Fruit fly (Drosophila melanogaster) whole organism, prepupa: ENCODE measurements around the gene Rap1.
A peak's percentile ranks its signal among the peaks of the same experiment; 100 is the strongest.

Experiments used
- Blimp-1 ChIP-seq: fragments of 200-800 bp; sonication (Bioruptor generic); optimal IDR thresholded peaks from 3 replicates; lab custom pipeline; 2017; ENCODE audit warnings: missing biosample characterization, missing genetic modification characterization, mild to moderate bottlenecking, moderate library complexity, missing genetic modification reagents
- CG10631 ChIP-seq: fragments of 200-800 bp; sonication (Bioruptor generic); optimal IDR thresholded peaks from 2 replicates; lab custom pipeline; 2016; ENCODE audit warnings: missing biosample characterization, missing genetic modification characterization
- CG10669 ChIP-seq: fragments of 200-800 bp; sonication (Bioruptor generic); optimal IDR thresholded peaks from 3 replicates; lab custom pipeline; 2018; ENCODE audit warnings: missing biosample characterization, mild to moderate bottlenecking, missing genetic modification characterization, moderate library complexity
- CG11294 ChIP-seq: fragments of 200-800 bp; sonication (Bioruptor generic); IDR thresholded peaks from 2 replicates; pipeline ENCODE4 v1.3.6; 2022; ENCODE audit warnings: missing biosample characterization, missing genetic modification characterization
- CG11762 ChIP-seq: fragments of 200-800 bp; sonication (Bioruptor generic); optimal IDR thresholded peaks from 3 replicates; lab custom pipeline; 2016; ENCODE audit warnings: missing biosample characterization, missing genetic modification characterization; ENCODE audit not compliant: insufficient read depth
- CG15336 ChIP-seq: fragments of 200-800 bp; sonication (Bioruptor generic); IDR thresholded peaks from 2 replicates; pipeline ENCODE4 v1.3.6; 2022; ENCODE audit warnings: missing biosample characterization, missing genetic modification characterization
- CG1621 ChIP-seq: fragments of 200-800 bp; sonication (Bioruptor generic); optimal IDR thresholded peaks from 3 replicates; lab custom pipeline; 2018; ENCODE audit warnings: missing biosample characterization, mild to moderate bottlenecking, missing genetic modification characterization
- CG3032 ChIP-seq: fragments of 200-800 bp; optimal IDR thresholded peaks from 2 replicates; lab custom pipeline; 2019; ENCODE audit warnings: missing biosample characterization, mild to moderate bottlenecking, missing genetic modification characterization, moderate library complexity
- CG31627 ChIP-seq: fragments of 200-800 bp; sonication (Bioruptor generic); optimal IDR thresholded peaks from 3 replicates; lab custom pipeline; 2016; ENCODE audit warnings: missing biosample characterization, missing genetic modification characterization
- CG32006 ChIP-seq: fragments of 200-800 bp; sonication (Bioruptor generic); optimal IDR thresholded peaks from 3 replicates; lab custom pipeline; 2017; ENCODE audit warnings: missing biosample characterization, mild to moderate bottlenecking, missing genetic modification characterization
- CG34406 ChIP-seq: fragments of 200-800 bp; sonication (Bioruptor generic); optimal IDR thresholded peaks from 3 replicates; lab custom pipeline; 2016; ENCODE audit warnings: missing biosample characterization, missing genetic modification characterization
- CG4318 ChIP-seq: fragments of 200-800 bp; sonication (Bioruptor generic); optimal IDR thresholded peaks from 3 replicates; lab custom pipeline; 2017; ENCODE audit warnings: missing biosample characterization, mild to moderate bottlenecking, missing genetic modification characterization
- CG6163 ChIP-seq: fragments of 200-800 bp; sonication (Bioruptor generic); IDR thresholded peaks from 3 replicates; pipeline ENCODE4 v1.3.6; 2022; ENCODE audit warnings: missing biosample characterization, missing genetic modification characterization
- CG6276 ChIP-seq: fragments of 200-800 bp; sonication (Bioruptor generic); optimal IDR thresholded peaks from 2 replicates; lab custom pipeline; 2017; ENCODE audit warnings: missing biosample characterization, mild to moderate bottlenecking, missing genetic modification characterization
- CG6792 ChIP-seq: fragments of 200-800 bp; sonication (Bioruptor generic); optimal IDR thresholded peaks from 3 replicates; lab custom pipeline; 2016; ENCODE audit warnings: missing biosample characterization, missing genetic modification characterization
- CG6808 ChIP-seq: fragments of 200-800 bp; sonication (Bioruptor generic); optimal IDR thresholded peaks from 3 replicates; lab custom pipeline; 2017; ENCODE audit warnings: missing biosample characterization, missing genetic modification characterization, mild to moderate bottlenecking, moderate library complexity, missing genetic modification reagents
- CG6854 ChIP-seq: fragments of 200-800 bp; sonication (Bioruptor generic); optimal IDR thresholded peaks from 2 replicates; lab custom pipeline; 2017; ENCODE audit warnings: missing biosample characterization, mild to moderate bottlenecking, missing genetic modification characterization
- CG7368 ChIP-seq: fragments of 200-800 bp; sonication (Bioruptor generic); optimal IDR thresholded peaks from 3 replicates; lab custom pipeline; 2016; ENCODE audit warnings: missing biosample characterization, missing genetic modification characterization
- CG8119 ChIP-seq: fragments of 200-800 bp; sonication (Bioruptor generic); IDR thresholded peaks from 3 replicates; pipeline ENCODE4 v1.3.6; 2022; ENCODE audit warnings: missing biosample characterization, missing genetic modification characterization
- CG8319 ChIP-seq: fragments of 200-800 bp; sonication (Bioruptor generic); optimal IDR thresholded peaks from 3 replicates; lab custom pipeline; 2016; ENCODE audit warnings: missing biosample characterization, missing genetic modification characterization
- CG8632 ChIP-seq: fragments of 200-800 bp; sonication (Bioruptor generic); optimal IDR thresholded peaks from 3 replicates; lab custom pipeline; 2016; ENCODE audit warnings: missing biosample characterization, missing genetic modification characterization
- CG9139 ChIP-seq: fragments of 200-800 bp; sonication (Bioruptor generic); optimal IDR thresholded peaks from 3 replicates; lab custom pipeline; 2017; ENCODE audit warnings: missing biosample characterization, mild to moderate bottlenecking, missing genetic modification characterization
- Eip78C ChIP-seq: fragments of 200-800 bp; sonication (Bioruptor generic); peaks from one replicate; lab custom pipeline; 2016; ENCODE audit warnings: missing biosample characterization, missing genetic modification characterization
- Eip93F ChIP-seq: fragments of 200-800 bp; sonication (Bioruptor generic); optimal IDR thresholded peaks from 2 replicates; lab custom pipeline; 2016; ENCODE audit warnings: missing biosample characterization, mild to moderate bottlenecking, missing genetic modification characterization
- Ets21C ChIP-seq: fragments of 200-800 bp; sonication (Bioruptor generic); optimal IDR thresholded peaks from 3 replicates; lab custom pipeline; 2016; ENCODE audit warnings: missing biosample characterization, missing genetic modification characterization
- Ets96B ChIP-seq: fragments of 200-800 bp; optimal IDR thresholded peaks from 2 replicates; lab custom pipeline; 2019; ENCODE audit warnings: missing biosample characterization, mild to moderate bottlenecking, missing genetic modification characterization, moderate library complexity
- Gug ChIP-seq: fragments of 200-800 bp; sonication (Bioruptor generic); IDR thresholded peaks from 2 replicates; pipeline ENCODE4 v1.3.6; 2022; ENCODE audit warnings: missing biosample characterization, missing genetic modification characterization
- Hr38 ChIP-seq: sonication (Bioruptor generic); optimal IDR thresholded peaks from 2 replicates; lab custom pipeline; 2016; ENCODE audit warnings: missing biosample characterization, missing genetic modification characterization
- Hr39 ChIP-seq: fragments of 200-800 bp; sonication (Bioruptor generic); optimal IDR thresholded peaks from 2 replicates; lab custom pipeline; 2016; ENCODE audit warnings: missing biosample characterization, missing genetic modification characterization
- Hr4 ChIP-seq: fragments of 200-800 bp; sonication (Bioruptor generic); optimal IDR thresholded peaks from 3 replicates; lab custom pipeline; 2016; ENCODE audit warnings: missing biosample characterization, missing genetic modification characterization
- Lpt ChIP-seq: fragments of 200-800 bp; sonication (Bioruptor generic); optimal IDR thresholded peaks from 3 replicates; lab custom pipeline; 2016; ENCODE audit warnings: missing biosample characterization, missing genetic modification characterization
- Met ChIP-seq: fragments of 200-800 bp; sonication (Bioruptor generic); optimal IDR thresholded peaks from 3 replicates; lab custom pipeline; 2016; ENCODE audit warnings: missing biosample characterization, missing genetic modification characterization
- OdsH ChIP-seq: fragments of 200-800 bp; sonication (Bioruptor generic); optimal IDR thresholded peaks from 3 replicates; lab custom pipeline; 2016; ENCODE audit warnings: missing biosample characterization, missing genetic modification characterization
- Sox102F ChIP-seq: fragments of 200-800 bp; sonication (Bioruptor generic); optimal IDR thresholded peaks from 2 replicates; lab custom pipeline; 2016; ENCODE audit warnings: missing biosample characterization, mild to moderate bottlenecking, missing genetic modification characterization
- Sox14 ChIP-seq: fragments of 200-800 bp; sonication (Bioruptor generic); optimal IDR thresholded peaks from 3 replicates; lab custom pipeline; 2016; ENCODE audit warnings: missing biosample characterization, missing genetic modification characterization
- Sox15 ChIP-seq: fragments of 200-800 bp; sonication (Bioruptor generic); optimal IDR thresholded peaks from 3 replicates; lab custom pipeline; 2016; ENCODE audit warnings: missing biosample characterization, missing genetic modification characterization
- achi ChIP-seq: fragments of 200-800 bp; sonication (Bioruptor generic); optimal IDR thresholded peaks from 3 replicates; lab custom pipeline; 2016; ENCODE audit warnings: missing biosample characterization, missing genetic modification characterization
- acj6 ChIP-seq: fragments of 200-800 bp; sonication (Bioruptor generic); optimal IDR thresholded peaks from 3 replicates; lab custom pipeline; 2016; ENCODE audit warnings: missing biosample characterization, missing genetic modification characterization
- cyc ChIP-seq: fragments of 200-800 bp; sonication (Bioruptor generic); optimal IDR thresholded peaks from 3 replicates; lab custom pipeline; 2016; ENCODE audit warnings: missing biosample characterization, missing genetic modification characterization
- dsx ChIP-seq: fragments of 200-800 bp; optimal IDR thresholded peaks from 3 replicates; lab custom pipeline; 2019; ENCODE audit warnings: missing biosample characterization, mild to moderate bottlenecking, missing genetic modification characterization, moderate library complexity; ENCODE audit not compliant: poor library complexity, severe bottlenecking
- eg ChIP-seq: fragments of 200-800 bp; sonication (Bioruptor generic); IDR thresholded peaks from 3 replicates; pipeline ENCODE4 v1.3.6; 2022; ENCODE audit warnings: missing biosample characterization, missing genetic modification characterization
- esn ChIP-seq: fragments of 200-800 bp; sonication (Bioruptor generic); optimal IDR thresholded peaks from 2 replicates; lab custom pipeline; 2016; ENCODE audit warnings: missing biosample characterization, mild to moderate bottlenecking, missing genetic modification characterization, moderate library complexity
- fd59A ChIP-seq: fragments of 200-800 bp; sonication (Bioruptor generic); optimal IDR thresholded peaks from 2 replicates; lab custom pipeline; 2017; ENCODE audit warnings: missing biosample characterization, mild to moderate bottlenecking, missing genetic modification characterization, missing genetic modification reagents
- lz ChIP-seq: fragments of 200-800 bp; sonication (Bioruptor generic); optimal IDR thresholded peaks from 3 replicates; lab custom pipeline; 2016; ENCODE audit warnings: missing biosample characterization, missing genetic modification characterization
- spab ChIP-seq: fragments of 200-800 bp; sonication (Bioruptor generic); optimal IDR thresholded peaks from 2 replicates; lab custom pipeline; 2017; ENCODE audit warnings: missing biosample characterization, mild to moderate bottlenecking, missing genetic modification characterization, missing genetic modification reagents
- svp ChIP-seq: fragments of 200-800 bp; sonication (Bioruptor generic); peaks from one replicate; lab custom pipeline; 2016; ENCODE audit warnings: missing biosample characterization, missing genetic modification characterization
- topi ChIP-seq: fragments of 200-800 bp; sonication (Bioruptor generic); optimal IDR thresholded peaks from 3 replicates; lab custom pipeline; 2016; ENCODE audit warnings: missing biosample characterization, missing genetic modification characterization

Gene Rap1

DNA sequence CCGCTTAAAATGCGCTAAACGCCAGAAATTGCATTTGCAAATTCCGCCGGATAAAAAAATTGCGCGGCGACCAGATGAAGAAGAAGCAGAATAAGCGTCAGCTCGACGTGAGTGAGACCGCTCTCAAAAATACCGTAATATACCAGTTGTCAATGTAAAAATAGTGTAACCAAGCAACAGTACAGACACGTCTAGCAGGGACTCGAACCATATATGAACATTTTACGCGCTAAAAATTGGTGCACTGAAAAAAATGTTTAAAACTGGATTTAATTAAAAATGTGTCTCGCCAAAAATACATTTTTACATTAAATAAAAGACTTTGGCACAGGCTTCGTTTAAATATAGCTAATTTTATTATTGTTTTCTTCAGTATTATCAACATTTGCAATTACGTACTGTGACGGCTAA lies 14.2 kb upstream of the Rap1 start, which contains the start of gene dre4 (continued):
- peak; percentile 50 for TF ChIP-seq CG8632 (GFP tag; lab: Kevin White, UChicago)
- no peak for TF ChIP-seq acj6 (GFP tag; lab: Kevin White, UChicago)
- peak; percentile 69 for TF ChIP-seq esn (GFP tag; lab: Kevin White, UChicago)
- TF ChIP-seq CG10669 (GFP tag; lab: Kevin White, UChicago), result no peak
- no peak for TF ChIP-seq CG9139
- TF ChIP-seq Hr38 (GFP tag; lab: Kevin White, UChicago), result no peak
- TF ChIP-seq Lpt, result peak; percentile 31
- peak; percentile 59 for TF ChIP-seq lz (GFP tag; lab: Kevin White, UChicago)
- TF ChIP-seq, all 60 proteins: peak for 37

DNA sequence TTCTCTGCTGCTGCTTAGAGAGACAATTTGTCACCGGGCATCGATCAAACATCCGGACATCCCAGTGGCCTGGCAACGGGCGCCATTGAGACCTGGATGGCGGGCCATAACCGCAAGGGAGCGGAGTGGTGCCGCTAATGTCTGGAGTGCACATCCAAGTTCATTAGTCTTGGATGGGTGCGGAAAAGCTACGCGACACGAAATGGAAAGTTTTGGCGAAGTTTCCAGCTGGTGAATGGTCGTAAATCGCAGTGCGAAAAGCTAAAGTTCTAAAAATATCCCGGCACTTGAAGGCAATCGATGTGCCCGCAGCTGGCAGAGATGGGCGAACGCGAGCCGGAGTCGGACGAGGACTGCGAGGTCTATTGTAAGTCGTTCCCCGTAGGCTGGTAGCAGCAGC lies 7.7 kb upstream of the Rap1 start, which contains the start of gene CG13924:
TSS of gene CG13924 (plus strand) at position 301 of the 400 bp plus-strand sequence.
- no peak for TF ChIP-seq CG34406 (GFP tag; lab: Kevin White, UChicago)

DNA sequence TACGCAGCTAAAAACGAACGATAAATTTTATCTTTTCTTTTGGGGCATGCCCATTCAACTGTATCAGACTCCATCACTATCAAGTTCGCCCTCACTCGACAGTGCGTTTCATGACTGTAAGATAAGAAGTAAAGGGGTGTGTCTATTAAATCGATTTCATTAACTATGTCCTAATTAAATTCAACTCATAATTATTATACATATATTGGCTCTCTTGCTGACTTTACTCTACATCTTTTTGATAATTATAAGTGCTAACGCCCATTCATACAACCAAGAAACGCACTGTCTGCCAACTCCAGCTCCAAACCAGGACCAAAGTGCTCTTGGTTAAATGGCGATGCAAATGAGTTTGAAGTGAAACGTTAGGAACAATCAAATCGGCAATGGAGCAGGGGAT lies 6.8 kb upstream of the Rap1 start:
- peak; percentile 67 for TF ChIP-seq CG6163 (GFP tag; lab: Robert Waterston, UW)
- TF ChIP-seq CG10669 (GFP tag; lab: Kevin White, UChicago), result no peak
- TF ChIP-seq Sox15 (GFP tag; lab: Kevin White, UChicago), result no peak
- TF ChIP-seq CG9139, result no peak
- no peak for TF ChIP-seq Hr39
- TF ChIP-seq spab, result no peak
- TF ChIP-seq CG11762 (GFP tag; lab: Kevin White, UChicago), result no peak
- no peak for TF ChIP-seq Blimp-1
- peak; percentile 11 for TF ChIP-seq lz (GFP tag; lab: Kevin White, UChicago)
- TF ChIP-seq dsx, result peak; percentile 0
- TF ChIP-seq CG3032 (tag; lab: Kevin White, UChicago), result peak; percentile 23
- TF ChIP-seq CG8319 (GFP tag; lab: Kevin White, UChicago), result peak; percentile 21
- no peak for TF ChIP-seq CG32006
- TF ChIP-seq Ets96B (tag; lab: Kevin White, UChicago), result no peak
- TF ChIP-seq CG4318 (GFP tag; lab: Kevin White, UChicago), result no peak
- TF ChIP-seq Sox14 (GFP tag; lab: Kevin White, UChicago), result no peak
- TF ChIP-seq Met (GFP tag; lab: Kevin White, UChicago), result no peak
- TF ChIP-seq cyc, result no peak
- peak; percentile 37 for TF ChIP-seq esn (GFP tag; lab: Kevin White, UChicago)
- peak; percentile 32 for TF ChIP-seq topi (GFP tag; lab: Kevin White, UChicago)
- TF ChIP-seq Eip93F, result no peak
- TF ChIP-seq CG7368, result no peak
- peak; percentile 32 for TF ChIP-seq CG8632 (GFP tag; lab: Kevin White, UChicago)
- TF ChIP-seq Gug (GFP tag; lab: Robert Waterston, UW), result peak; percentile 68
- TF ChIP-seq CG6792 (GFP tag; lab: Kevin White, UChicago), result peak; percentile 6
- peak; percentile 36; the same call in 1 of the 2 replicates for TF ChIP-seq CG15336 (GFP tag; lab: Robert Waterston, UW)
- peak; percentile 64; the same call in 2 of the 3 replicates for TF ChIP-seq eg (GFP tag; lab: Robert Waterston, UW)
- no peak for TF ChIP-seq OdsH (GFP tag; lab: Kevin White, UChicago)
- no peak for TF ChIP-seq CG6808 (GFP tag; lab: Kevin White, UChicago)
- no peak for TF ChIP-seq CG34406 (GFP tag; lab: Kevin White, UChicago)
- no peak for TF ChIP-seq Ets21C (GFP tag; lab: Kevin White, UChicago)
- TF ChIP-seq Eip78C (GFP tag; lab: Kevin White, UChicago), result peak; percentile 65
- TF ChIP-seq CG11294 (GFP tag; lab: Robert Waterston, UW), result peak; percentile 9; the same call in 1 of the 2 replicates
- peak; percentile 9 for TF ChIP-seq CG31627 (GFP tag; lab: Kevin White, UChicago)
- no peak for TF ChIP-seq Sox102F (GFP tag; lab: Kevin White, UChicago)
- TF ChIP-seq CG6276 (GFP tag; lab: Kevin White, UChicago), result no peak
- TF ChIP-seq svp (GFP tag; lab: Kevin White, UChicago), result peak; percentile 73
- TF ChIP-seq CG8119, result peak; percentile 39; the same call in 2 of the 3 replicates
- no peak for TF ChIP-seq acj6 (GFP tag; lab: Kevin White, UChicago)
- no peak for TF ChIP-seq fd59A (GFP tag; lab: Kevin White, UChicago)
- TF ChIP-seq CG10631 (GFP tag; lab: Kevin White, UChicago), result no peak
- no peak for TF ChIP-seq achi (GFP tag; lab: Kevin White, UChicago)
- no peak for TF ChIP-seq CG1621 (tag; lab: Kevin White, UChicago)
- TF ChIP-seq Hr4 (GFP tag; lab: Kevin White, UChicago), result no peak
- no peak for TF ChIP-seq CG6854
- TF ChIP-seq Lpt, result no peak
